Fruit fly (Drosophila melanogaster) whole organism, embryonic: ENCODE results near the gene CG43175.

Experiments used
- Ada2b ChIP-seq: fragments of 200-800 bp; sonication (Bioruptor generic); IDR thresholded peaks from 2 replicates; pipeline ENCODE4 v1.3.6; 2022; ENCODE audit warnings: missing biosample characterization, missing genetic modification characterization
- Aef1 ChIP-seq: fragments of 200-800 bp; sonication (Bioruptor generic); IDR thresholded peaks from 3 replicates; pipeline ENCODE4 v1.3.6; 2022; ENCODE audit warnings: missing biosample characterization, missing genetic modification characterization
- Atf-2 ChIP-seq: fragments of 200-800 bp; sonication (Bioruptor generic); optimal IDR thresholded peaks from 2 replicates; lab custom pipeline; 2016; ENCODE audit warnings: missing biosample characterization, missing genetic modification characterization
- CG11247 ChIP-seq: fragments of 200-800 bp; sonication (Bioruptor generic); IDR thresholded peaks from 2 replicates; pipeline ENCODE4 v1.3.6; 2022; ENCODE audit warnings: missing biosample characterization, missing genetic modification characterization
- CG11456 ChIP-seq: fragments of 200-800 bp; sonication (Bioruptor generic); IDR thresholded peaks from 3 replicates; pipeline ENCODE4 v1.3.6; 2022; ENCODE audit warnings: missing biosample characterization, missing genetic modification characterization
- CG12236 ChIP-seq: fragments of 200-800 bp; sonication (Bioruptor generic); optimal IDR thresholded peaks from 2 replicates; lab custom pipeline; 2016; ENCODE audit warnings: missing biosample characterization, missing genetic modification characterization
- CG12659 ChIP-seq: fragments of 200-800 bp; sonication (Bioruptor generic); optimal IDR thresholded peaks from 3 replicates; lab custom pipeline; 2017; ENCODE audit warnings: mild to moderate bottlenecking, missing biosample characterization, missing genetic modification reagents, missing genetic modification characterization
- CG13424 ChIP-seq: fragments of 200-800 bp; sonication (Bioruptor generic); optimal IDR thresholded peaks from 2 replicates; lab custom pipeline; 2019; ENCODE audit warnings: missing biosample characterization, mild to moderate bottlenecking, missing genetic modification characterization, moderate library complexity
- CG2712 ChIP-seq: fragments of 200-800 bp; optimal IDR thresholded peaks from 3 replicates; lab custom pipeline; 2019; ENCODE audit warnings: missing biosample characterization, mild to moderate bottlenecking, missing genetic modification characterization, moderate library complexity
- CG30403 ChIP-seq: fragments of 200-800 bp; sonication (Bioruptor generic); optimal IDR thresholded peaks from 3 replicates; lab custom pipeline; 2016; ENCODE audit warnings: missing biosample characterization, missing genetic modification characterization
- CG7928 ChIP-seq: fragments of 200-800 bp; sonication (Bioruptor generic); optimal IDR thresholded peaks from 2 replicates; lab custom pipeline; 2017; ENCODE audit warnings: missing biosample characterization, mild to moderate bottlenecking, missing genetic modification characterization
- CG9932 ChIP-seq: fragments of 200-800 bp; sonication (Bioruptor generic); IDR thresholded peaks from 2 replicates; pipeline ENCODE4 v1.3.6; 2022; ENCODE audit warnings: missing biosample characterization, missing genetic modification characterization
- CrebB ChIP-seq: fragments of 200-800 bp; sonication (Bioruptor generic); optimal IDR thresholded peaks from 3 replicates; lab custom pipeline; 2018; ENCODE audit warnings: missing biosample characterization, mild to moderate bottlenecking, missing genetic modification characterization
- Dll ChIP-seq: fragments of 200-800 bp; sonication (Bioruptor generic); IDR thresholded peaks from 4 replicates; pipeline ENCODE4 v1.3.6; 2022; ENCODE audit warnings: missing biosample characterization, missing genetic modification characterization; ENCODE audit not compliant: partially characterized antibody
- E2f1 ChIP-seq: fragments of 200-800 bp; sonication (Bioruptor generic); IDR thresholded peaks from 2 replicates; pipeline ENCODE4 v1.3.6; 2022; ENCODE audit warnings: missing biosample characterization, missing genetic modification characterization
- HLH4C ChIP-seq: fragments of 200-800 bp; sonication (Bioruptor generic); IDR thresholded peaks from 3 replicates; pipeline ENCODE4 v1.3.6; 2022; ENCODE audit warnings: missing biosample characterization, missing genetic modification characterization; ENCODE audit not compliant: partially characterized antibody
- Lim3 ChIP-seq: fragments of 200-800 bp; sonication (Bioruptor generic); IDR thresholded peaks from 2 replicates; pipeline ENCODE4 v1.3.6; 2022; ENCODE audit warnings: missing biosample characterization, missing genetic modification characterization
- MBD-R2 ChIP-seq: fragments of 200-800 bp; sonication (Bioruptor generic); IDR thresholded peaks from 2 replicates; pipeline ENCODE4 v1.3.6; 2022; ENCODE audit warnings: missing biosample characterization, missing genetic modification characterization
- Myb ChIP-seq: fragments of 200-800 bp; sonication (Bioruptor generic); optimal IDR thresholded peaks from 2 replicates; lab custom pipeline; 2016; ENCODE audit warnings: missing biosample characterization, missing genetic modification characterization
- NC2α ChIP-seq: fragments of 200-800 bp; sonication (Bioruptor generic); optimal IDR thresholded peaks from 2 replicates; lab custom pipeline; 2016; ENCODE audit warnings: missing biosample characterization, missing genetic modification characterization
- Opbp ChIP-seq: fragments of 200-800 bp; sonication (Bioruptor generic); IDR thresholded peaks from 3 replicates; pipeline ENCODE4 v1.3.6; 2022; ENCODE audit warnings: missing biosample characterization, missing genetic modification characterization; ENCODE audit not compliant: partially characterized antibody
- abd-A ChIP-seq: fragments of 200-800 bp; sonication (Bioruptor generic); optimal IDR thresholded peaks from 3 replicates; lab custom pipeline; 2019; ENCODE audit warnings: missing biosample characterization, mild to moderate bottlenecking, missing genetic modification characterization, moderate library complexity
- bsh ChIP-seq, 2 experiments: fragments of 200-800 bp; sonication (Bioruptor generic); optimal IDR thresholded peaks; 2 replicates each; lab custom pipeline; 2017 to 2018; ENCODE audit warnings: mild to moderate bottlenecking in 2 of 2, missing biosample characterization in 2 of 2, missing genetic modification characterization in 2 of 2, moderate library complexity in 1 of 2
- cas ChIP-seq: fragments of 200-800 bp; sonication (Bioruptor generic); IDR thresholded peaks from 2 replicates; pipeline ENCODE4 v1.3.6; 2022; ENCODE audit warnings: missing biosample characterization, missing genetic modification characterization
- caup ChIP-seq: fragments of 200-800 bp; sonication (Bioruptor generic); optimal IDR thresholded peaks from 3 replicates; lab custom pipeline; 2017; ENCODE audit warnings: missing biosample characterization, mild to moderate bottlenecking, missing genetic modification characterization, moderate library complexity; ENCODE audit not compliant: severe bottlenecking
- chn ChIP-seq: fragments of 200-800 bp; sonication (Bioruptor generic); optimal IDR thresholded peaks from 2 replicates; lab custom pipeline; 2016; ENCODE audit warnings: missing biosample characterization, missing genetic modification characterization
- crp ChIP-seq, 2 experiments: fragments of 200-800 bp; sonication (Bioruptor generic); optimal IDR thresholded peaks; 2 replicates in 1 of 2; 3 replicates in 1 of 2; lab custom pipeline; 2017; ENCODE audit warnings: missing biosample characterization in 2 of 2, missing genetic modification characterization in 2 of 2, mild to moderate bottlenecking in 1 of 2, moderate library complexity in 1 of 2
- danr ChIP-seq: fragments of 200-800 bp; sonication (Bioruptor generic); IDR thresholded peaks from 2 replicates; pipeline ENCODE4 v1.3.6; 2022; ENCODE audit warnings: missing biosample characterization, missing genetic modification characterization
- dmrt11E ChIP-seq: fragments of 200-800 bp; sonication (Bioruptor generic); optimal IDR thresholded peaks from 3 replicates; lab custom pipeline; 2018; ENCODE audit warnings: missing biosample characterization, mild to moderate bottlenecking, missing genetic modification characterization, moderate library complexity
- fd96Cb ChIP-seq: fragments of 200-800 bp; sonication (Bioruptor generic); optimal IDR thresholded peaks from 2 replicates; lab custom pipeline; 2018; ENCODE audit warnings: missing biosample characterization, mild to moderate bottlenecking, missing genetic modification characterization, moderate library complexity
- gfzf ChIP-seq: fragments of 200-800 bp; sonication (Bioruptor generic); optimal IDR thresholded peaks from 2 replicates; lab custom pipeline; 2016; ENCODE audit warnings: missing biosample characterization, mild to moderate bottlenecking, missing genetic modification characterization, moderate library complexity
- hkb ChIP-seq, 2 experiments: fragments of 200-800 bp in 1 of 2; fragments of >200 bp in 1 of 2; sonication (Bioruptor generic) in 1 of 2; IDR thresholded peaks in 1 of 2; optimal IDR thresholded peaks in 1 of 2; 2 replicates each; pipeline versions ENCODE4 v1.3.6 to Lab custom; 2017 to 2022; ENCODE audit warnings: missing biosample characterization in 1 of 2, missing genetic modification characterization in 1 of 2
- klu ChIP-seq: fragments of 200-800 bp; sonication (Bioruptor generic); IDR thresholded peaks from 2 replicates; pipeline ENCODE4 v1.3.6; 2022; ENCODE audit warnings: missing biosample characterization, missing genetic modification characterization
- lab ChIP-seq: fragments of 200-800 bp; sonication (Bioruptor generic); optimal IDR thresholded peaks from 3 replicates; lab custom pipeline; 2017; ENCODE audit warnings: missing biosample characterization, missing genetic modification characterization, mild to moderate bottlenecking, moderate library complexity, missing genetic modification reagents
- lola ChIP-seq, 3 experiments: fragments of >200 bp in 2 of 3; fragments of 200-800 bp in 1 of 3; sonication (Bioruptor generic) in 1 of 3; optimal IDR thresholded peaks; 2 replicates each; lab custom pipeline; 2017 to 2019; ENCODE audit warnings: missing biosample characterization in 3 of 3, missing genetic modification characterization in 3 of 3, mild to moderate bottlenecking in 1 of 3, moderate library complexity in 1 of 3
- lov ChIP-seq, 2 experiments: fragments of 200-800 bp in 1 of 2; fragments of >200 bp in 1 of 2; sonication (Bioruptor generic) in 1 of 2; IDR thresholded peaks in 1 of 2; optimal IDR thresholded peaks in 1 of 2; 2 replicates in 1 of 2; 3 replicates in 1 of 2; pipeline versions ENCODE4 v1.3.6 to Lab custom; 2017 to 2022; ENCODE audit warnings: missing biosample characterization in 1 of 2, missing genetic modification characterization in 1 of 2
- pnt ChIP-seq: fragments of 200-800 bp; sonication (Bioruptor generic); optimal IDR thresholded peaks from 3 replicates; lab custom pipeline; 2016; ENCODE audit warnings: missing biosample characterization, missing genetic modification characterization
- prd ChIP-seq, 3 experiments: fragments of >200 bp in 2 of 3; fragments of 200-800 bp in 1 of 3; sonication (Bioruptor generic) in 1 of 3; optimal IDR thresholded peaks in 2 of 3; IDR thresholded peaks in 1 of 3; 2 replicates in 2 of 3; 3 replicates in 1 of 3; pipeline versions ENCODE4 v1.3.6 to Lab custom; 2017 to 2022; ENCODE audit warnings: missing biosample characterization in 1 of 3, missing genetic modification characterization in 1 of 3
- sima ChIP-seq: fragments of 200-800 bp; sonication (Bioruptor generic); optimal IDR thresholded peaks from 2 replicates; lab custom pipeline; 2016; ENCODE audit warnings: missing biosample characterization, missing genetic modification characterization
- sna ChIP-seq: fragments of 200-800 bp; sonication (Bioruptor generic); IDR thresholded peaks from 2 replicates; pipeline ENCODE4 v1.3.6; 2022; ENCODE audit warnings: missing biosample characterization, missing genetic modification characterization; ENCODE audit not compliant: partially characterized antibody
- sob ChIP-seq: fragments of 200-800 bp; sonication (Bioruptor generic); IDR thresholded peaks from 2 replicates; pipeline ENCODE4 v1.3.6; 2022; ENCODE audit warnings: missing biosample characterization, missing genetic modification characterization
- stc ChIP-seq: fragments of 200-800 bp; sonication (Bioruptor generic); IDR thresholded peaks from 2 replicates; pipeline ENCODE4 v1.3.6; 2022; ENCODE audit warnings: missing biosample characterization, missing genetic modification characterization
- ttk ChIP-seq: fragments of 200-800 bp; sonication (Bioruptor generic); IDR thresholded peaks from 2 replicates; pipeline ENCODE4 v2.1.2; 2022; ENCODE audit warnings: missing biosample characterization, missing genetic modification characterization
- tx ChIP-seq: fragments of 200-800 bp; sonication (Bioruptor generic); optimal IDR thresholded peaks from 2 replicates; lab custom pipeline; 2016; ENCODE audit warnings: missing biosample characterization, missing genetic modification characterization
- yki ChIP-seq: fragments of >200 bp; optimal IDR thresholded peaks from 3 replicates; lab custom pipeline; 2018
- zf30C ChIP-seq: fragments of 200-800 bp; sonication (Bioruptor generic); optimal IDR thresholded peaks from 3 replicates; lab custom pipeline; 2018; ENCODE audit warnings: missing biosample characterization, mild to moderate bottlenecking, missing genetic modification characterization
- zfh2 ChIP-seq: fragments of 200-800 bp; sonication (Bioruptor generic); optimal IDR thresholded peaks from 2 replicates; lab custom pipeline; 2016; ENCODE audit warnings: missing biosample characterization, missing genetic modification characterization

CG43175 gene

DNA sequence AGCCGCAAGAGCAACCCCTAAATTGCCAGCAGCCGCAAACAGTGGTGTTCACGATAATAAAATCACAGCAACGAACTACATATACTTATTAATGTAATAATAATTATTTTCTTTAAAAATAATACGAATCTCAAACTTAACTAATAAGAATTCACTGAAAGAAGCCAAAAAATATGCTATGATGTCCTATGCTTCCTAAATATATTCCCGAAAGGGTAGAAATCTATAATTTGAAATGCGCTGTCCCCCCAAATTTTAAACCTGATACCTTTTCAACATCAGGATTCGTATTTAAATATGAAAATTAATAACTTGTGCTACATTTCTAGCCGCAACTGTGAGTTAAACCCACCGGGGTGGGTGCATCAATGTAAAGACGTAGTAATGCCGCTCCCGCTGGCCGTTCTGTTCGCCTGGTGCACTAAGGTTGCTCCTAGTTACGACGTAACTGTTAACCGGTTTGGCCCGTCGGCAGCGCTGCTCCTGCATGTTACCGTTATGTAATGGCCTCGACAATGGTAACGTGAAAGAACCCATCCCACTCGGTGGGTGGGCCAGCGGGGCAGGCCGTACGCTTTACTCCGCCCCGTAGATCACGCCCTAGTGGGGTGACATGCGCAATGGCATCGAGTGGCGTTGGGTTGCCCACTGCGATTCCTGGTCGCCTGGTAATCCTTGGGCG, 26.2 kb upstream of the CG43175 start:
- peak; percentile 88 for TF ChIP-seq fd96Cb
- peak; percentile 42; the same call in 1 of the 2 replicates for TF ChIP-seq E2f1 (GFP tag; lab: Robert Waterston, UW)
- TF ChIP-seq tx (GFP tag; lab: Kevin White, UChicago) = no peak
- peak; percentile 66 for TF ChIP-seq abd-A (tag; lab: Kevin White, UChicago)
- TF ChIP-seq CG30403 (GFP tag; lab: Kevin White, UChicago) = peak; percentile 80
- TF ChIP-seq Myb = no peak
- no peak for TF ChIP-seq Lim3 (GFP tag; lab: Robert Waterston, UW)
- TF ChIP-seq lov (optimal IDR thresholded peaks at IDR 0.05; lab: Kevin White, UChicago) = no peak
- TF ChIP-seq lov (GFP tag; IDR thresholded peaks at IDR 0.05; lab: Robert Waterston, UW) = no peak
- peak in 1 of 2 experiments; percentile 84 for TF ChIP-seq bsh (GFP tag; optimal IDR thresholded peaks at IDR 0.05; lab: Kevin White, UChicago)
- peak; percentile 48; the same call in 1 of the 2 replicates for TF ChIP-seq klu (GFP tag; lab: Robert Waterston, UW)
- TF ChIP-seq Dll = peak; percentile 45; the same call in 1 of the 4 replicates
- TF ChIP-seq HLH4C = no peak
- TF ChIP-seq lab (GFP tag; lab: Kevin White, UChicago) = peak; percentile 84
- no peak for TF ChIP-seq yki (lab: Kevin White, UChicago)
- TF ChIP-seq CG2712 (tag; lab: Kevin White, UChicago) = peak; percentile 93
- peak; percentile 56 for TF ChIP-seq stc (GFP tag; lab: Robert Waterston, UW)
- peak in 1 of 3 experiments; percentile 93 for TF ChIP-seq lola (GFP tag; optimal IDR thresholded peaks at IDR 0.05; lab: Kevin White, UChicago)
- peak; percentile 46; the same call in 2 of the 3 replicates for TF ChIP-seq Aef1 (GFP tag; lab: Robert Waterston, UW)
- peak; percentile 77 for TF ChIP-seq caup (GFP tag; lab: Kevin White, UChicago)
- no peak for TF ChIP-seq CrebB (tag; lab: Kevin White, UChicago)
- TF ChIP-seq CG9932 (GFP tag; lab: Robert Waterston, UW) = no peak
- peak; percentile 7 for TF ChIP-seq CG7928 (GFP tag; lab: Kevin White, UChicago)
- peak; percentile 66 for TF ChIP-seq Ada2b (GFP tag; lab: Robert Waterston, UW)
- TF ChIP-seq CG12236 (GFP tag; lab: Kevin White, UChicago) = no peak
- TF ChIP-seq Atf-2 = peak; percentile 9
- TF ChIP-seq gfzf = no peak
- no peak for TF ChIP-seq zf30C (GFP tag; lab: Kevin White, UChicago)
- no peak for TF ChIP-seq prd (optimal IDR thresholded peaks at IDR 0.05; lab: Kevin White, UChicago)
- peak; percentile 87 for TF ChIP-seq prd (GFP tag; IDR thresholded peaks at IDR 0.05; lab: Robert Waterston, UW)
- TF ChIP-seq crp (GFP tag; optimal IDR thresholded peaks at IDR 0.05; lab: Kevin White, UChicago) = peak in 1 of 2 experiments; percentile 18
- TF ChIP-seq sna (GFP tag; lab: Robert Waterston, UW) = peak; percentile 41; the same call in 1 of the 2 replicates
- TF ChIP-seq NC2α (GFP tag; lab: Kevin White, UChicago) = no peak
- no peak for TF ChIP-seq cas (GFP tag; lab: Robert Waterston, UW)
- no peak for TF ChIP-seq MBD-R2 (GFP tag; lab: Robert Waterston, UW)
- TF ChIP-seq dmrt11E = peak; percentile 92
- TF ChIP-seq CG11247 = no peak
- TF ChIP-seq CG13424 (tag; lab: Kevin White, UChicago) = peak; percentile 91
- TF ChIP-seq sob = peak; percentile 34; the same call in 1 of the 2 replicates
- TF ChIP-seq CG12659 = peak; percentile 78
- TF ChIP-seq CG11456 = no peak; the same call in 2 of the 3 replicates
- TF ChIP-seq Opbp (GFP tag; lab: Robert Waterston, UW) = peak; percentile 46; the same call in 1 of the 3 replicates
- TF ChIP-seq pnt (GFP tag; lab: Kevin White, UChicago) = no peak
- TF ChIP-seq ttk (GFP tag; lab: Robert Waterston, UW) = peak; percentile 62
- TF ChIP-seq chn = peak; percentile 84
- no peak for TF ChIP-seq sima (GFP tag; lab: Kevin White, UChicago)
- no peak for TF ChIP-seq zfh2 (GFP tag; lab: Kevin White, UChicago)
- peak; percentile 69 for TF ChIP-seq danr
- no peak for TF ChIP-seq hkb (optimal IDR thresholded peaks at IDR 0.05; lab: Kevin White, UChicago)
- TF ChIP-seq hkb (GFP tag; IDR thresholded peaks at IDR 0.05; lab: Robert Waterston, UW) = peak; percentile 62
